Worm (Caenorhabditis elegans) whole organism, L4 larva: ENCODE data around the gene B0410.1.

Experiments used
- F44E2.7 ChIP-seq: fragments of 200-800 bp; sonication (Bioruptor generic); IDR thresholded peaks from 2 replicates; pipeline ENCODE4 v2.1.2; 2022; ENCODE audit warnings: missing genetic modification characterization, missing compliant biosample characterization
- F49E8.2 ChIP-seq: sonication (generic microtip); optimal IDR thresholded peaks from 2 replicates; lab custom pipeline; 2016; ENCODE audit warnings: missing compliant biosample characterization, mild to moderate bottlenecking, missing genetic modification characterization, borderline replicate concordance
- ZK546.5 ChIP-seq, 2 experiments: sonication (generic microtip); optimal IDR thresholded peaks; 2 replicates each; lab custom pipeline; 2017; ENCODE audit warnings: missing biosample characterization in 2 of 2, missing genetic modification characterization in 2 of 2
- arid-1 ChIP-seq: fragments of 200-800 bp; sonication (Bioruptor generic); conservative IDR thresholded peaks from 2 replicates; pipeline ENCODE4 v1.3.6; 2022; ENCODE audit warnings: missing genetic modification reagents, missing genetic modification characterization, missing compliant biosample characterization
- ceh-32 ChIP-seq: sonication (generic microtip); optimal IDR thresholded peaks from 2 replicates; lab custom pipeline; 2016; ENCODE audit warnings: mild to moderate bottlenecking, missing genetic modification characterization, missing compliant biosample characterization; ENCODE audit not compliant: poor library complexity
- ceh-44 ChIP-seq: fragments of 200-800 bp; sonication (Bioruptor generic); IDR thresholded peaks from 2 replicates; pipeline ENCODE4 v1.3.6; 2022; ENCODE audit warnings: missing genetic modification reagents, missing genetic modification characterization, missing compliant biosample characterization
- ctbp-1 ChIP-seq: fragments of 200-800 bp; sonication (Bioruptor generic); IDR thresholded peaks from 2 replicates; pipeline ENCODE4 v1.3.6; 2022; ENCODE audit warnings: missing genetic modification reagents, missing genetic modification characterization, missing compliant biosample characterization
- daf-16 ChIP-seq, 3 experiments: sonication (generic microtip); optimal IDR thresholded peaks; 2 replicates each; lab custom pipeline; 2016 to 2017; ENCODE audit warnings: missing genetic modification characterization in 3 of 3, missing genetic modification reagents in 3 of 3, mild to moderate bottlenecking in 2 of 3, missing compliant biosample characterization in 2 of 3, missing biosample characterization in 1 of 3, moderate library complexity in 1 of 3
- dmd-6 ChIP-seq: fragments of 200-800 bp; sonication (Bioruptor generic); IDR thresholded peaks from 2 replicates; pipeline ENCODE4 v1.3.6; 2022; ENCODE audit warnings: missing genetic modification reagents, missing genetic modification characterization, missing compliant biosample characterization
- dmd-9 ChIP-seq: fragments of 200-800 bp; sonication (Bioruptor generic); IDR thresholded peaks from 2 replicates; pipeline ENCODE4 v1.3.6; 2022; ENCODE audit warnings: missing genetic modification reagents, missing genetic modification characterization, missing compliant biosample characterization
- duxl-1 ChIP-seq: sonication (generic microtip); optimal IDR thresholded peaks from 2 replicates; lab custom pipeline; 2016; ENCODE audit warnings: mild to moderate bottlenecking, missing genetic modification characterization, moderate library complexity, missing compliant biosample characterization; ENCODE audit not compliant: poor library complexity
- dve-1 ChIP-seq: sonication (generic microtip); optimal IDR thresholded peaks from 2 replicates; lab custom pipeline; 2017; ENCODE audit warnings: antibody characterized with exemption, mild to moderate bottlenecking, missing genetic modification characterization, missing compliant biosample characterization; ENCODE audit not compliant: insufficient read depth
- egl-43 ChIP-seq: fragments of 200-800 bp; sonication (Bioruptor generic); IDR thresholded peaks from 2 replicates; pipeline ENCODE4 v1.3.6; 2022; ENCODE audit warnings: missing genetic modification reagents, missing genetic modification characterization, missing compliant biosample characterization
- fkh-10 ChIP-seq: fragments of 150-350 bp; optimal IDR thresholded peaks from 2 replicates; lab custom pipeline; 2014; ENCODE audit warnings: missing biosample characterization, missing genetic modification reagents, missing genetic modification characterization
- hmg-1.1 ChIP-seq: fragments of 200-800 bp; sonication (Bioruptor generic); IDR thresholded peaks from 2 replicates; pipeline ENCODE4 v1.3.6; 2022; ENCODE audit warnings: missing genetic modification reagents, missing genetic modification characterization, missing compliant biosample characterization
- lin-15B ChIP-seq: fragments of 150-350 bp; sonication (generic microtip); optimal IDR thresholded peaks from 3 replicates; lab custom pipeline; 2014; ENCODE audit warnings: missing biosample characterization, missing genetic modification characterization
- lin-38 ChIP-seq: fragments of 200-800 bp; sonication (Bioruptor generic); IDR thresholded peaks from 2 replicates; pipeline ENCODE4 v1.3.6; 2022; ENCODE audit warnings: missing genetic modification reagents, missing genetic modification characterization, missing compliant biosample characterization
- mdl-1 ChIP-seq, 2 experiments: fragments of 150-350 bp in 1 of 2; sonication (generic microtip) in 1 of 2; optimal IDR thresholded peaks; 2 replicates each; lab custom pipeline; 2014 to 2017; ENCODE audit warnings: missing biosample characterization in 2 of 2, missing genetic modification characterization in 2 of 2
- mdt-29 ChIP-seq: fragments of 200-800 bp; sonication (Bioruptor generic); IDR thresholded peaks from 2 replicates; pipeline ENCODE4 v1.3.6; 2022; ENCODE audit warnings: missing genetic modification reagents, missing genetic modification characterization, missing compliant biosample characterization
- mep-1 ChIP-seq: fragments of 150-350 bp; sonication (generic microtip); optimal IDR thresholded peaks from 3 replicates; lab custom pipeline; 2014; ENCODE audit warnings: missing biosample characterization, missing genetic modification characterization
- nhr-10 ChIP-seq: fragments of 150-350 bp; optimal IDR thresholded peaks from 2 replicates; lab custom pipeline; 2014; ENCODE audit warnings: missing biosample characterization, missing genetic modification characterization
- nhr-25 ChIP-seq: sonication (generic microtip); optimal IDR thresholded peaks from 2 replicates; lab custom pipeline; 2017; ENCODE audit warnings: missing genetic modification characterization, mild to moderate bottlenecking, missing compliant biosample characterization, antibody characterized with exemption, moderate library complexity, borderline replicate concordance; ENCODE audit not compliant: insufficient read depth
- nhr-6 ChIP-seq: fragments of 150-350 bp; optimal IDR thresholded peaks from 2 replicates; lab custom pipeline; 2014; ENCODE audit warnings: missing biosample characterization, missing genetic modification characterization
- nhr-76 ChIP-seq: fragments of 150-350 bp; optimal IDR thresholded peaks from 2 replicates; lab custom pipeline; 2014; ENCODE audit warnings: missing biosample characterization, missing genetic modification characterization
- pha-4 ChIP-seq, 2 experiments: fragments of 150-350 bp in 1 of 2; fragments of 200-800 bp in 1 of 2; sonication (Bioruptor generic) in 1 of 2; IDR thresholded peaks in 1 of 2; optimal IDR thresholded peaks in 1 of 2; 2 replicates each; pipeline versions ENCODE4 v1.3.6 to Lab custom; 2014 to 2022; ENCODE audit warnings: missing genetic modification characterization in 2 of 2, missing genetic modification reagents in 2 of 2, missing biosample characterization in 1 of 2, missing compliant biosample characterization in 1 of 2
- php-3 ChIP-seq: fragments of 200-800 bp; sonication (Bioruptor generic); IDR thresholded peaks from 2 replicates; pipeline ENCODE4 v1.3.6; 2022; ENCODE audit warnings: missing genetic modification reagents, missing genetic modification characterization, missing compliant biosample characterization
- pqm-1 ChIP-seq: sonication (generic microtip); optimal IDR thresholded peaks from 2 replicates; lab custom pipeline; 2017; ENCODE audit warnings: missing biosample characterization, missing genetic modification characterization
- saeg-2 ChIP-seq: fragments of 200-800 bp; sonication (Bioruptor generic); IDR thresholded peaks from 2 replicates; pipeline ENCODE4 v1.3.6; 2022; ENCODE audit warnings: missing genetic modification reagents, missing genetic modification characterization, missing compliant biosample characterization
- set-16 ChIP-seq: fragments of 200-800 bp; sonication (Bioruptor generic); IDR thresholded peaks from 2 replicates; pipeline ENCODE4 v1.3.6; 2022; ENCODE audit warnings: missing genetic modification reagents, missing genetic modification characterization, missing compliant biosample characterization
- tra-1 ChIP-seq: fragments of 200-800 bp; sonication (Bioruptor generic); IDR thresholded peaks from 2 replicates; pipeline ENCODE4 v1.3.6; 2022; ENCODE audit warnings: missing genetic modification reagents, missing genetic modification characterization, missing compliant biosample characterization
- unc-130 ChIP-seq: sonication (generic microtip); optimal IDR thresholded peaks from 2 replicates; lab custom pipeline; 2016; ENCODE audit warnings: missing genetic modification reagents, missing genetic modification characterization, missing compliant biosample characterization
- unc-39 ChIP-seq: sonication (generic microtip); optimal IDR thresholded peaks from 2 replicates; lab custom pipeline; 2017; ENCODE audit warnings: missing biosample characterization, missing genetic modification characterization
- unc-62 ChIP-seq, 3 experiments: fragments of 150-350 bp in 1 of 3; sonication (generic microtip); optimal IDR thresholded peaks in 2 of 3; peaks in 1 of 3; 1 replicate in 1 of 3; 2 replicates in 2 of 3; lab custom pipeline; 2014 to 2017; ENCODE audit warnings: missing biosample characterization in 3 of 3, missing genetic modification characterization in 3 of 3, missing genetic modification reagents in 3 of 3, missing genotype in 1 of 3
- vab-7 ChIP-seq: fragments of 200-800 bp; sonication (Bioruptor generic); IDR thresholded peaks from 2 replicates; pipeline ENCODE4 v1.3.6; 2022; ENCODE audit warnings: missing genetic modification reagents, missing genetic modification characterization, missing compliant biosample characterization
- zfp-3 ChIP-seq: fragments of 200-800 bp; sonication (Bioruptor generic); conservative IDR thresholded peaks from 2 replicates; pipeline ENCODE4 v1.3.6; 2022; ENCODE audit warnings: missing genetic modification reagents, missing genetic modification characterization, missing compliant biosample characterization

The B0410.1 gene

ce11 chrX:2922602-2923203, 28.3 kb downstream of the B0410.1 start:
- TF ChIP-seq unc-62 (GFP tag; optimal IDR thresholded peaks at IDR 0.05 in 1 of 2; lab: Kevin White, UChicago) (peak in 1 of 2 experiments; percentile 95), unc-62 (tag; optimal IDR thresholded peaks at IDR 0.05; lab: Kevin White, UChicago) (no peak), mep-1 (tag; lab: Kevin White, UChicago) (no peak)
- TF ChIP-seq, all 104 proteins: peak for 1

DNA sequence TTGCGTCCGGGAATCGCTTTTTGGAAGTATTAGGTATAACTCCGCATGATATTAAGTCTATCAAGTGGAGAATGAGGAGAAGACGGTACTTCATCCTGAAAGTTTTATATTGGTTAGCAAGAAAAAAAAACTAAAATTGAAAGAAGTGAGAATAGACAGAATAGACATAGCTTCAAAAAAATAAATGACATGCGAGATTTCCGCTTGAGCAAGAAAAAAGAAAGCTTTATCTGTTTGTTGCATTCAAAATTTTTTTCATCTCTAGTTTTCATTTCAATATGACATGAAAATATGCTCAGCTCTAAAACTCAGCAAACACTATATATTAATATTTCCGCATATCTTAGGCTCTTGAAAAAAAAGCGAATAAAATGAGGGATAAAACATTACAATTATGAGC, 29.5 kb downstream of the B0410.1 start, which contains the start of gene hst-3.2:
TSS of gene hst-3.2 (minus strand) at position 101 of the 400 bp plus-strand sequence.
- TF ChIP-seq ZK546.5 (tag; optimal IDR thresholded peaks at IDR 0.05; lab: Kevin White, UChicago) (no peak), saeg-2 (GFP tag; lab: Robert Waterston, UW) (no peak), nhr-76 (tag; lab: Kevin White, UChicago) (no peak), unc-39 (no peak), fkh-10 (GFP tag; lab: Kevin White, UChicago) (no peak), nhr-25 (no peak), vab-7 (GFP tag; lab: Robert Waterston, UW) (no peak), F49E8.2 (tag; lab: Kevin White, UChicago) (no peak), set-16 (GFP tag; lab: Robert Waterston, UW) (no peak), lin-15B (tag; lab: Kevin White, UChicago) (no peak), hmg-1.1 (GFP tag; lab: Robert Waterston, UW) (no peak), mdt-29 (GFP tag; lab: Robert Waterston, UW) (no peak), nhr-6 (no peak), pha-4 (GFP tag; IDR thresholded peaks at IDR 0.05; lab: Robert Waterston, UW) (no peak), pha-4 (tag; optimal IDR thresholded peaks at IDR 0.05; lab: Kevin White, UChicago) (no peak), zfp-3 (GFP tag; lab: Robert Waterston, UW) (no peak), dmd-9 (GFP tag; lab: Robert Waterston, UW) (no peak), ceh-44 (GFP tag; lab: Robert Waterston, UW) (no peak), pqm-1 (no peak)

DNA sequence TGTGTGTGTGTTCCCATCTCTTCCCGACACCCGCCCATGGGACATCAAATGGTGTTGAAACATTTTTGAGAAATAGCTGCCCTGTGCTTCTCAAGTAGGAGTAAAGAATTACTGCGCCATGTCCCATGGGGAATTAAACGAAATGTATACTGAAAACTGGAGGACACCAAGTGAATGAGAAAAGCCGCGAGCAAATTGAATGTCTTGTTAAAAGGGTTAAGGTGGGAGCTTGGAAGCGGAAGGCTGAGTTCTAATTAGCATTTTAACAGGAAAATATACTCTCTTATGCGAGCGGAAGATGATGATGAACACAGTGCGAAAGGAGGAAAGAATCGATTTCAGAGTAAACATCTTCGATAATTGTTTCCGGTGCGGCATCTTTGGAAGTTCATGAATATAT, 30.1 kb downstream of the B0410.1 start:
- TF ChIP-seq duxl-1 (tag; lab: Kevin White, UChicago) (no peak), unc-62 (GFP tag; optimal IDR thresholded peaks at IDR 0.05 in 1 of 2; lab: Kevin White, UChicago) (peak in 1 of 2 experiments; percentile 15), unc-62 (tag; optimal IDR thresholded peaks at IDR 0.05; lab: Kevin White, UChicago) (no peak), set-16 (GFP tag; lab: Robert Waterston, UW) (0 out of 2 replicates have a peak, but pooled peaks have one; percentile 15), egl-43 (0 out of 2 replicates have a peak, but pooled peaks have one; percentile 13), tra-1 (GFP tag; lab: Robert Waterston, UW) (no peak)
- TF ChIP-seq, all 104 proteins: peak for 3

- TF ChIP-seq mdl-1 (tag; optimal IDR thresholded peaks at IDR 0.05; lab: Kevin White, UChicago) (no peak), nhr-25 (no peak), lin-15B (tag; lab: Kevin White, UChicago) (no peak), ctbp-1 (GFP tag; lab: Robert Waterston, UW) (no peak), ceh-32 (tag; lab: Kevin White, UChicago) (no peak), F44E2.7 (GFP tag; lab: Robert Waterston, UW) (no peak), unc-130 (GFP tag; lab: Kevin White, UChicago) (no peak), dve-1 (tag; lab: Kevin White, UChicago) (no peak), dmd-6 (GFP tag; lab: Robert Waterston, UW) (no peak), arid-1 (no peak), daf-16 (GFP tag; optimal IDR thresholded peaks at IDR 0.05; lab: Kevin White, UChicago) (no peak), daf-16 (tag; optimal IDR thresholded peaks at IDR 0.05; lab: Kevin White, UChicago) (no peak), pqm-1 (no peak), nhr-10 (no peak), fkh-10 (GFP tag; lab: Kevin White, UChicago) (no peak), php-3 (no peak), lin-38 (GFP tag; lab: Robert Waterston, UW) (no peak), mdt-29 (GFP tag; lab: Robert Waterston, UW) (no peak)
Observed at ce11 chrX:2925950-2926349, 31.6 kb downstream of the B0410.1 start.
